Fruit fly (Drosophila melanogaster) Kc167 (cell line): ENCODE measurements around the gene CG7294.

Source experiments
- Myc ChIP-seq: fragments of >200 bp; optimal IDR thresholded peaks from 2 replicates; lab custom pipeline; 2017; ENCODE audit warnings: missing external identifiers
- Sin3A ChIP-seq: fragments of >200 bp; optimal IDR thresholded peaks from 2 replicates; lab custom pipeline; 2018; ENCODE audit warnings: missing external identifiers
- h ChIP-seq: fragments of >200 bp; optimal IDR thresholded peaks from 3 replicates; lab custom pipeline; 2018; ENCODE audit warnings: missing external identifiers
- insv ChIP-seq: fragments of >200 bp; optimal IDR thresholded peaks from 3 replicates; lab custom pipeline; 2018; ENCODE audit warnings: missing external identifiers
- psq ChIP-seq: fragments of >200 bp; optimal IDR thresholded peaks from 2 replicates; lab custom pipeline; 2017; ENCODE audit warnings: missing external identifiers
- ttk ChIP-seq: sonication (Bioruptor generic); optimal IDR thresholded peaks from 2 replicates; lab custom pipeline; 2017; ENCODE audit warnings: missing external identifiers

Gene CG7294

dm6 chr2L:10654520-10654919 is 34.6 kb downstream of the CG7294 start:
- no peak for TF ChIP-seq Sin3A
- TF ChIP-seq insv (lab: Kevin White, UChicago), result no peak
- TF ChIP-seq ttk, result no peak
- TF ChIP-seq psq (lab: Kevin White, UChicago), result no peak
- TF ChIP-seq Myc (lab: Kevin White, UChicago), result no peak
- no peak for TF ChIP-seq h

- TF ChIP-seq psq (lab: Kevin White, UChicago) (no peak), h (no peak), Sin3A (no peak), insv (lab: Kevin White, UChicago) (no peak), ttk (no peak)
Observed at dm6 chr2L:10651313-10651712, 37.8 kb downstream of the CG7294 start, which contains the start of gene dbf. Gene dbf (plus strand): TSS chr2L:10651613.

DNA sequence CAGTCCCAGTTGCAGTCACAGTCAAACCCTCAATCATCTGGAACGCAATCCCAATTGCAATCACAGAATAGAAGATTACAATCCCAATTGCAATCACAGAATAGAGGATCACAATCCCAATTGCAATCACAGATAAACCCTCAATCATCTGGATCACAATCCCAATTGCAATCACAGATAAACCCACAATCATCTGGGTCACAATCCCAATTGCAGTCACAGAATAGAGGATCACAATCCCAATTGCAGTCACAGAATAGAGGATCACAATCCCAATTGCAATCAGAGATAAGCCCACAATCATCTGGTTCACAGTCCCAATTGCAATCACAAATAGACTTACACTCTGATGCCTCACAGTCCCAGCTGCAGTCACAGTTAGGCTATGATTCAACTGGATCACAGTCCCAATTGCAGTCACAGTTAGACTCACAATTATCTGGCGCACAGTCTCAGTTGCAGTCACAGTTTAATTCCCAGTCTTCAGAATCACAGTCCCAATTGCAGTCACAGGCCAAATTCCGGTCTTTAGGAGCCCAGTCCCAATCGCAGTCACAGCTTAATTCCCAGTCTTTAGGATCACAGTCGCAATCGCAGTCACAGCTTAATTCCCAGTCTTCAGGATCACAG is 41.2 kb downstream of the CG7294 start:
- TF ChIP-seq Myc (lab: Kevin White, UChicago) (no peak), insv (lab: Kevin White, UChicago) (no peak), Sin3A (no peak), h (no peak), psq (lab: Kevin White, UChicago) (no peak), ttk (no peak)

DNA sequence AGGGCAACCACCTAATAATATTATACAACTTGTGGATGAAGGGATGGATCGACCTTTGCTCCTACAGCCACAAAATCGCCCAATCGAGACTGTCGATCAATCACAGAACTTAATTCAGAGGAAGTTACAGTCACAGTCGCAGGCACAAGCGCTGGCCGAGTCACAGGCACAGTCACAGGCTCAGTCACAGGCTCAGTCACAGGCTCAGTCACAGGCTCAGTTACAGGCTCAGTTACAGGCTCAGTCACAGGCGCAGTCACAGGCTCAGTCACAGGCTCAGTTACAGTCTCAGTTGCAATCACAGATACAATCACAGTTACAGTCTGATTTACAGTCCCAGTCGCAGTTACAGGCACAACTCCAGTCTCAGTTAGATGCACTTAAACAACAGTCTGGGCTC is 42.3 kb downstream of the CG7294 start:
- TF ChIP-seq ttk (no peak), h (no peak), psq (lab: Kevin White, UChicago) (no peak), Myc (lab: Kevin White, UChicago) (no peak), Sin3A (no peak), insv (lab: Kevin White, UChicago) (no peak)

- TF ChIP-seq ttk, result no peak
Observed at dm6 chr2L:10646115-10646514, 43.0 kb downstream of the CG7294 start, which contains the start of gene CG17097. Gene CG17097 (plus strand): TSS chr2L:10646415.

DNA sequence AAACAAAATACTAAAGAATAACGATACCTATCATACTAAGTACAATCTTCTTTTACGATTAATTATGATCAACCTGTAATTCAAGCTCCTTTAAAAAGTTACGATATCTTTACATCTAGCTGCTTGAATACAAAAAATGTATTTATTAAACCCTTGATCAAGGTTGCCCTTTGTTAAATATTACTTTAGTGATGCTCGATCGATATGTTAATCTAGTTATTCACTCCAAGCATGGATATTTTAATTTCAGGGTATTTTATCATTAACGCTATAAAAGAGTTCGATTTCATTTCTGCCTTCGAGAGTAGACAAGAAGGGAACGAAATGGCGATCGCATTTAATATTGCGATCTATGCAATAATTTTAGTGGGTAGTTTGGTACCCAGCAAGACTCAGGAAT is 45.4 kb downstream of the CG7294 start, which contains the start of gene CG18284:
TSS of gene CG18284 (plus strand) at position 301 of the 400 bp plus-strand sequence.
- no peak for TF ChIP-seq insv (lab: Kevin White, UChicago)
- no peak for TF ChIP-seq ttk
- TF ChIP-seq h, result no peak
- no peak for TF ChIP-seq psq (lab: Kevin White, UChicago)
- no peak for TF ChIP-seq Sin3A
- TF ChIP-seq Myc (lab: Kevin White, UChicago), result no peak

- TF ChIP-seq psq (lab: Kevin White, UChicago) (no peak), insv (lab: Kevin White, UChicago) (no peak), Sin3A (no peak), h (no peak), ttk (no peak), Myc (lab: Kevin White, UChicago) (no peak)
Observed at dm6 chr2L:10639631-10640030, 49.4 kb downstream of the CG7294 start, which contains the start of gene CG31872. Gene CG31872 (plus strand): TSS chr2L:10639931.
